Fruit fly (Drosophila melanogaster) whole organism: ENCODE results near the gene CheB38b.

ENCODE experiments used
- CG8478 ChIP-seq: fragments of >200 bp; optimal IDR thresholded peaks from 2 replicates; lab custom pipeline; 2018; ENCODE audit warnings: inconsistent platforms
- usp ChIP-seq: fragments of >200 bp; optimal IDR thresholded peaks from 2 replicates; lab custom pipeline; 2017; ENCODE audit warnings: missing biosample characterization, missing genetic modification characterization, mixed read lengths

DNA sequence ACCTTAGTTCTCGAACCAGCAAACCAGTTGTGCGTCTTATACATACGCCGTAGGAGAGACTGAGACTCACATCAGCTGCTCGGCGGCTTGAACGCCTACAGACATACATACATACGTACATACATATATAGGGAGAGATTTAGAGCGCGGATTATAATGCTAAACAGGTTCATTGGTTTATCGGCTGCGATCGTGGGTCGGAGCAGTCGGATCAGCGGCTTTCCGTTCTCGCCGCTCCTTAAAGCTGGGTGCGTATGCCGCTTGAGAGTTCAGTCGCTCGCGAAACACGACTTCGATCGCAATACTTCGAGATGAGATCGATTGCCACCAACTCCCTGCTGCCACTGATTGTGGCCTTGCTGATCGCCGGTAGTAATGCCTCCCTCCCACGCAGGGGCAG lies 8.2 kb upstream of the CheB38b start:
- TF ChIP-seq CG8478 (lab: Kevin White, UChicago) (no peak), usp (GFP tag; lab: Kevin White, UChicago) (no peak)
